Worm (Caenorhabditis elegans): ENCODE results near the gene dcs-1.

- TF ChIP-seq blmp-1 (tag; optimal IDR thresholded peaks at IDR 0.05) (no peak), ceh-63 (GFP tag; optimal IDR thresholded peaks at IDR 0.05) (no peak), isw-1 (GFP tag; IDR thresholded peaks at IDR 0.05) (no peak), skn-1 (tag; optimal IDR thresholded peaks at IDR 0.05) (no peak), ceh-82 (tag; optimal IDR thresholded peaks at IDR 0.05) (no peak)
Measured at ce11 chrV:20061498-20061897, 29.0 kb downstream of the dcs-1 start.

All from whole organism, L1 larva.